Worm (Caenorhabditis elegans) whole organism, young adult: ENCODE results near the gene R193.1.

Experiments used
- F10E7.11 ChIP-seq: sonication (generic microtip); optimal IDR thresholded peaks from 2 replicates; lab custom pipeline; 2017; ENCODE audit warnings: mild to moderate bottlenecking, missing genetic modification characterization, moderate library complexity, missing compliant biosample characterization
- attf-6 ChIP-seq: fragments of 200-800 bp; sonication (Bioruptor generic); IDR thresholded peaks from 2 replicates; pipeline ENCODE4 v1.3.6; 2022; ENCODE audit warnings: missing genetic modification reagents, missing genetic modification characterization, missing compliant biosample characterization
- bed-1 ChIP-seq: fragments of 200-800 bp; sonication (Bioruptor generic); IDR thresholded peaks from 2 replicates; pipeline ENCODE4 v1.3.6; 2022; ENCODE audit warnings: missing genetic modification reagents, missing genetic modification characterization, missing compliant biosample characterization
- cebp-2 ChIP-seq: fragments of 200-800 bp; sonication (Bioruptor generic); IDR thresholded peaks from 2 replicates; pipeline ENCODE4 v1.3.6; 2022; ENCODE audit warnings: missing genetic modification characterization, missing compliant biosample characterization
- dox-1 ChIP-seq: fragments of 200-800 bp; sonication (Bioruptor generic); IDR thresholded peaks from 2 replicates; pipeline ENCODE4 v1.3.6; 2022; ENCODE audit warnings: missing genetic modification reagents, missing genetic modification characterization, missing compliant biosample characterization
- lin-54 ChIP-seq: fragments of 200-800 bp; sonication (Bioruptor generic); optimal IDR thresholded peaks from 2 replicates; lab custom pipeline; 2018; ENCODE audit warnings: mild to moderate bottlenecking, missing genetic modification characterization, missing compliant biosample characterization
- pha-4 ChIP-seq: fragments of 150-350 bp; sonication (generic microtip); optimal IDR thresholded peaks from 2 replicates; lab custom pipeline; 2014; ENCODE audit warnings: missing biosample characterization, missing genetic modification reagents, missing genetic modification characterization
- sptf-2 ChIP-seq: fragments of 200-800 bp; sonication (Bioruptor generic); optimal IDR thresholded peaks from 2 replicates; lab custom pipeline; 2018; ENCODE audit warnings: mild to moderate bottlenecking, missing genetic modification characterization, missing compliant biosample characterization
- unc-62 ChIP-seq: fragments of 150-350 bp; optimal IDR thresholded peaks from 2 replicates; lab custom pipeline; 2014; ENCODE audit warnings: missing biosample characterization, missing genetic modification reagents, missing genetic modification characterization
- xnd-1 ChIP-seq: sonication (generic microtip); optimal IDR thresholded peaks from 2 replicates; lab custom pipeline; 2016; ENCODE audit warnings: missing genotype, missing genetic modification reagents, missing genetic modification characterization, missing compliant biosample characterization

DNA sequence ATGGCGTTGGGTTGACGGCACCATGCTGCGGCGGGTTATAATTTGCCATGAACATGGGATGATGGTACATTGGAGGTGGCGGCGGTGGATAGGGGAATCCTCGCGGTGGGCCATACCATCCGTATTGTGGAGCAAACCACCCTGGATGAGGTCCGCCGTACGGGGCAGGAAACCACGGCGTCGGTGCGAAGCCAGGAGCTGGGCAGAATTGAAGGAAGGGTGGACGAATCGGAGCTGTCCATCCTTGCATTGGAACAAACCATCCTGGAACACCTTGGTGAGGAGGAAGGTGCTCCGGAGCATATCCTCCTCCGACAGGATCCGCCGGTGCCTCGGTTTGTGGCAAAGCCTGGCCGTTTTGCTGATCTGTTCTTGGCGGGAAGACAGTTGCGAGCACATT, 47.9 kb downstream of the R193.1 start:
- TF ChIP-seq sptf-2 (GFP tag; lab: Kevin White, UChicago) (no peak), cebp-2 (GFP tag; lab: Robert Waterston, UW) (no peak), attf-6 (GFP tag; lab: Robert Waterston, UW) (no peak), pha-4 (tag; lab: Kevin White, UChicago) (no peak), xnd-1 (no peak), F10E7.11 (tag; lab: Kevin White, UChicago) (no peak), bed-1 (no peak), lin-54 (GFP tag; lab: Kevin White, UChicago) (no peak), dox-1 (GFP tag; lab: Robert Waterston, UW) (0 out of 2 replicates have a peak, but pooled peaks have one; percentile 12), unc-62 (GFP tag; lab: Kevin White, UChicago) (no peak)
